Worm (Caenorhabditis elegans) whole organism, L1 larva: ENCODE data around the gene F11E6.11.

Source experiments
- C04F5.9 ChIP-seq: sonication (generic microtip); optimal IDR thresholded peaks from 2 replicates; lab custom pipeline; 2016; ENCODE audit warnings: missing genetic modification characterization, missing compliant biosample characterization
- C16A3.4 ChIP-seq: fragments of 150-350 bp; optimal IDR thresholded peaks from 2 replicates; lab custom pipeline; 2014; ENCODE audit warnings: missing biosample characterization, missing genetic modification characterization
- C34B4.2 ChIP-seq: sonication (generic microtip); optimal IDR thresholded peaks from 2 replicates; lab custom pipeline; 2017; ENCODE audit warnings: mild to moderate bottlenecking, missing genetic modification characterization, missing compliant biosample characterization
- F16B12.6 ChIP-seq: fragments of 150-350 bp; optimal IDR thresholded peaks from 2 replicates; lab custom pipeline; 2014; ENCODE audit warnings: missing biosample characterization, missing genetic modification characterization
- Y116A8C.19 ChIP-seq: sonication (generic microtip); optimal IDR thresholded peaks from 2 replicates; lab custom pipeline; 2016; ENCODE audit warnings: missing compliant biosample characterization, missing genetic modification characterization, borderline replicate concordance
- aly-2 ChIP-seq: fragments of 150-350 bp; optimal IDR thresholded peaks from 2 replicates; lab custom pipeline; 2014; ENCODE audit warnings: missing biosample characterization, missing genetic modification characterization
- ceh-8 ChIP-seq: fragments of 200-800 bp; sonication (Bioruptor generic); optimal IDR thresholded peaks from 2 replicates; lab custom pipeline; 2018; ENCODE audit warnings: mild to moderate bottlenecking, missing genetic modification characterization, moderate library complexity, missing compliant biosample characterization
- ceh-82 ChIP-seq, 3 experiments: fragments of 150-350 bp in 1 of 3; sonication (generic microtip) in 2 of 3; optimal IDR thresholded peaks; 2 replicates each; lab custom pipeline; 2014 to 2017; ENCODE audit warnings: missing biosample characterization in 3 of 3, missing genetic modification characterization in 3 of 3
- ceh-88 ChIP-seq: fragments of 200-800 bp; sonication (Bioruptor generic); IDR thresholded peaks from 2 replicates; pipeline ENCODE4 v1.3.6; 2022; ENCODE audit warnings: missing genetic modification characterization, missing compliant biosample characterization
- egl-27 ChIP-seq, 2 experiments: fragments of 150-350 bp in 1 of 2; sonication (generic microtip); optimal IDR thresholded peaks; 3 replicates each; lab custom pipeline; 2017 to 2018; ENCODE audit warnings: missing biosample characterization in 2 of 2, missing genetic modification characterization in 2 of 2, missing genetic modification reagents in 2 of 2
- elt-2 ChIP-seq: sonication (generic microtip); optimal IDR thresholded peaks from 2 replicates; lab custom pipeline; 2016; ENCODE audit warnings: missing genetic modification characterization, mild to moderate bottlenecking, inconsistent platforms, missing compliant biosample characterization, missing genetic modification reagents
- elt-3 ChIP-seq, 6 experiments: fragments of 150-350 bp in 1 of 6; sonication (generic microtip); optimal IDR thresholded peaks; 2 replicates each; lab custom pipeline; 2017 to 2018; ENCODE audit warnings: missing biosample characterization in 6 of 6, missing genetic modification characterization in 6 of 6, inconsistent platforms in 1 of 6
- ets-5 ChIP-seq: fragments of 200-800 bp; sonication (Bioruptor generic); IDR thresholded peaks from 2 replicates; pipeline ENCODE4 v1.3.6; 2022; ENCODE audit warnings: missing genetic modification characterization, missing compliant biosample characterization
- fkh-4 ChIP-seq: sonication (generic microtip); optimal IDR thresholded peaks from 2 replicates; lab custom pipeline; 2016; ENCODE audit warnings: missing compliant biosample characterization, missing genetic modification characterization, borderline replicate concordance
- grh-1 ChIP-seq: fragments of 200-800 bp; sonication (Bioruptor generic); IDR thresholded peaks from 2 replicates; pipeline ENCODE4 v1.3.6; 2022; ENCODE audit warnings: missing genetic modification reagents, missing genetic modification characterization, missing compliant biosample characterization
- hpl-2 ChIP-seq: fragments of 150-350 bp; optimal IDR thresholded peaks from 2 replicates; lab custom pipeline; 2014; ENCODE audit warnings: missing biosample characterization, missing genetic modification reagents, missing genetic modification characterization
- irx-1 ChIP-seq: sonication (generic microtip); optimal IDR thresholded peaks from 2 replicates; lab custom pipeline; 2016; ENCODE audit warnings: missing genetic modification characterization, missing compliant biosample characterization
- isw-1 ChIP-seq: fragments of 200-800 bp; sonication (Bioruptor generic); IDR thresholded peaks from 2 replicates; pipeline ENCODE4 v1.3.6; 2022; ENCODE audit warnings: missing genetic modification characterization, missing compliant biosample characterization
- lin-15B ChIP-seq: fragments of 150-350 bp; sonication (generic microtip); optimal IDR thresholded peaks from 3 replicates; lab custom pipeline; 2014; ENCODE audit warnings: missing biosample characterization, missing genetic modification characterization
- lin-35 ChIP-seq, 2 experiments: fragments of 150-350 bp; optimal IDR thresholded peaks; 2 replicates each; lab custom pipeline; 2014; ENCODE audit warnings: missing biosample characterization in 2 of 2, missing genetic modification characterization in 2 of 2, missing genetic modification reagents in 2 of 2
- lin-39 ChIP-seq: fragments of 150-350 bp; optimal IDR thresholded peaks from 2 replicates; lab custom pipeline; 2014; ENCODE audit warnings: missing biosample characterization, missing genetic modification reagents, missing genetic modification characterization
- lir-3 ChIP-seq: sonication (generic microtip); optimal IDR thresholded peaks from 2 replicates; lab custom pipeline; 2016; ENCODE audit warnings: mild to moderate bottlenecking, missing genetic modification characterization, moderate library complexity, missing compliant biosample characterization; ENCODE audit not compliant: poor library complexity
- mef-2 ChIP-seq: fragments of 150-350 bp; optimal IDR thresholded peaks from 2 replicates; lab custom pipeline; 2014; ENCODE audit warnings: missing biosample characterization, missing genetic modification characterization
- mep-1 ChIP-seq: fragments of 150-350 bp; optimal IDR thresholded peaks from 2 replicates; lab custom pipeline; 2014; ENCODE audit warnings: missing biosample characterization, missing genetic modification characterization
- nhr-20 ChIP-seq: sonication (generic microtip); optimal IDR thresholded peaks from 2 replicates; lab custom pipeline; 2016; ENCODE audit warnings: mild to moderate bottlenecking, missing genetic modification characterization, missing compliant biosample characterization
- nhr-237 ChIP-seq: fragments of 150-350 bp; optimal IDR thresholded peaks from 2 replicates; lab custom pipeline; 2014; ENCODE audit warnings: missing biosample characterization, missing genetic modification characterization
- nhr-28 ChIP-seq: fragments of 150-350 bp; optimal IDR thresholded peaks from 2 replicates; lab custom pipeline; 2014; ENCODE audit warnings: missing biosample characterization, missing genetic modification characterization
- nhr-47 ChIP-seq: sonication (generic microtip); optimal IDR thresholded peaks from 2 replicates; lab custom pipeline; 2016; ENCODE audit warnings: mild to moderate bottlenecking, missing genetic modification characterization, moderate library complexity, missing compliant biosample characterization
- nhr-71 ChIP-seq: sonication (generic microtip); optimal IDR thresholded peaks from 2 replicates; lab custom pipeline; 2016; ENCODE audit warnings: mild to moderate bottlenecking, missing genetic modification characterization, moderate library complexity, missing compliant biosample characterization
- nhr-76 ChIP-seq: sonication (generic microtip); optimal IDR thresholded peaks from 2 replicates; lab custom pipeline; 2017; ENCODE audit warnings: missing biosample characterization, missing genetic modification characterization
- nhr-77 ChIP-seq: fragments of 150-350 bp; optimal IDR thresholded peaks from 2 replicates; lab custom pipeline; 2014; ENCODE audit warnings: missing biosample characterization, missing genetic modification characterization
- nhr-84 ChIP-seq: sonication (generic microtip); optimal IDR thresholded peaks from 2 replicates; lab custom pipeline; 2017; ENCODE audit warnings: missing biosample characterization, missing genetic modification characterization
- nhr-85 ChIP-seq: sonication (generic microtip); peaks from one replicate; lab custom pipeline; 2016; ENCODE audit warnings: missing genetic modification characterization, inconsistent platforms, missing compliant biosample characterization
- nhr-90 ChIP-seq: sonication (generic microtip); optimal IDR thresholded peaks from 2 replicates; lab custom pipeline; 2016; ENCODE audit warnings: mild to moderate bottlenecking, missing genetic modification characterization, missing compliant biosample characterization; ENCODE audit not compliant: poor library complexity
- pax-3 ChIP-seq: fragments of 200-800 bp; sonication (Bioruptor generic); optimal IDR thresholded peaks from 2 replicates; lab custom pipeline; 2018; ENCODE audit warnings: mild to moderate bottlenecking, missing genetic modification characterization, moderate library complexity, missing compliant biosample characterization
- pqm-1 ChIP-seq: sonication (generic microtip); optimal IDR thresholded peaks from 3 replicates; lab custom pipeline; 2017; ENCODE audit warnings: missing biosample characterization, missing genetic modification characterization
- snpc-4 ChIP-seq: fragments of 150-350 bp; optimal IDR thresholded peaks from 2 replicates; lab custom pipeline; 2014; ENCODE audit warnings: missing biosample characterization, missing genetic modification characterization
- snu-23 ChIP-seq: sonication (generic microtip); optimal IDR thresholded peaks from 2 replicates; lab custom pipeline; 2016; ENCODE audit warnings: missing genetic modification characterization, missing compliant biosample characterization
- sox-4 ChIP-seq: sonication (generic microtip); optimal IDR thresholded peaks from 2 replicates; lab custom pipeline; 2016; ENCODE audit warnings: missing genetic modification characterization, missing compliant biosample characterization
- sptf-1 ChIP-seq: fragments of 150-350 bp; optimal IDR thresholded peaks from 2 replicates; lab custom pipeline; 2014; ENCODE audit warnings: missing biosample characterization, missing genetic modification characterization
- sup-37 ChIP-seq: fragments of 200-800 bp; sonication (Bioruptor generic); optimal IDR thresholded peaks from 2 replicates; lab custom pipeline; 2018; ENCODE audit warnings: mild to moderate bottlenecking, missing genetic modification characterization, missing compliant biosample characterization
- swsn-7 ChIP-seq: sonication (generic microtip); optimal IDR thresholded peaks from 2 replicates; lab custom pipeline; 2016; ENCODE audit warnings: missing genetic modification characterization, missing compliant biosample characterization
- tbx-2 ChIP-seq: sonication (generic microtip); optimal IDR thresholded peaks from 2 replicates; lab custom pipeline; 2016; ENCODE audit warnings: missing genetic modification characterization, missing compliant biosample characterization
- unc-130 ChIP-seq: fragments of 150-350 bp; optimal IDR thresholded peaks from 2 replicates; lab custom pipeline; 2017; ENCODE audit warnings: missing biosample characterization, missing genetic modification characterization, inconsistent platforms
- unc-30 ChIP-seq: sonication (generic microtip); optimal IDR thresholded peaks from 2 replicates; lab custom pipeline; 2017; ENCODE audit warnings: missing biosample characterization, missing genetic modification characterization
- unc-98 ChIP-seq: fragments of 200-800 bp; sonication (Bioruptor generic); IDR thresholded peaks from 2 replicates; pipeline ENCODE4 v1.3.6; 2022; ENCODE audit warnings: missing genetic modification characterization, missing compliant biosample characterization
- xbp-1 ChIP-seq: sonication (generic microtip); optimal IDR thresholded peaks from 2 replicates; lab custom pipeline; 2016; ENCODE audit warnings: missing genetic modification characterization, missing compliant biosample characterization
- zag-1 ChIP-seq: fragments of 150-350 bp; optimal IDR thresholded peaks from 2 replicates; lab custom pipeline; 2014; ENCODE audit warnings: missing biosample characterization, missing genetic modification characterization
- zip-4 ChIP-seq: fragments of 200-800 bp; sonication (Bioruptor generic); optimal IDR thresholded peaks from 2 replicates; lab custom pipeline; 2018; ENCODE audit warnings: mild to moderate bottlenecking, missing genetic modification characterization, moderate library complexity, missing compliant biosample characterization
- ztf-11 ChIP-seq, 2 experiments: sonication (generic microtip); optimal IDR thresholded peaks; 2 replicates each; lab custom pipeline; 2016 to 2017; ENCODE audit warnings: missing genetic modification characterization in 2 of 2, missing biosample characterization in 1 of 2, missing compliant biosample characterization in 1 of 2

The F11E6.11 gene

ce11 chrIV:17413343-17413742 lies 29.3 kb upstream of the F11E6.11 start:
- TF ChIP-seq lin-39 (tag; lab: Kevin White, UChicago) = no peak
- no peak for TF ChIP-seq elt-2 (tag; lab: Kevin White, UChicago)
- TF ChIP-seq nhr-20 (tag; lab: Kevin White, UChicago) = no peak
- no peak for TF ChIP-seq lin-35 (GFP tag; optimal IDR thresholded peaks at IDR 0.05; lab: Kevin White, UChicago)
- TF ChIP-seq grh-1 (GFP tag; lab: Robert Waterston, UW) = no peak
- TF ChIP-seq zag-1 (tag; lab: Kevin White, UChicago) = no peak
- TF ChIP-seq pqm-1 (tag; lab: Kevin White, UChicago) = no peak
- TF ChIP-seq snu-23 (GFP tag; lab: Kevin White, UChicago) = no peak
- TF ChIP-seq snpc-4 (tag; lab: Kevin White, UChicago) = no peak
- no peak for TF ChIP-seq nhr-237 (tag; lab: Kevin White, UChicago)
- no peak for TF ChIP-seq pax-3 (tag; lab: Kevin White, UChicago)
- TF ChIP-seq aly-2 (tag; lab: Kevin White, UChicago) = no peak
- no peak for TF ChIP-seq lir-3 (tag; lab: Kevin White, UChicago)
- no peak for TF ChIP-seq mef-2 (tag; lab: Kevin White, UChicago)
- TF ChIP-seq C16A3.4 (tag; lab: Kevin White, UChicago) = no peak
- no peak for TF ChIP-seq zip-4 (GFP tag; lab: Kevin White, UChicago)

ce11 chrIV:17417723-17418122 lies 24.9 kb upstream of the F11E6.11 start, which contains the start of gene npr-26:
TSS of gene npr-26 (minus strand) at chrIV:17417823.
- TF ChIP-seq C34B4.2 (tag; lab: Kevin White, UChicago) = no peak
- TF ChIP-seq ceh-88 (GFP tag; lab: Robert Waterston, UW) = no peak
- no peak for TF ChIP-seq nhr-90 (tag; lab: Kevin White, UChicago)

- TF ChIP-seq C04F5.9 (tag; lab: Kevin White, UChicago) (no peak), ets-5 (no peak), sox-4 (no peak), ceh-82 (tag; optimal IDR thresholded peaks at IDR 0.05; lab: Kevin White, UChicago) (peak in 1 of 3 experiments; percentile 40), unc-130 (tag; lab: Kevin White, UChicago) (no peak), unc-98 (GFP tag; lab: Robert Waterston, UW) (no peak), nhr-84 (tag; lab: Kevin White, UChicago) (no peak), egl-27 (tag; optimal IDR thresholded peaks at IDR 0.05; lab: Kevin White, UChicago) (no peak), nhr-47 (tag; lab: Kevin White, UChicago) (peak; percentile 6), nhr-28 (no peak), sup-37 (no peak), elt-3 (tag; optimal IDR thresholded peaks at IDR 0.05; lab: Kevin White, UChicago) (no peak), snu-23 (GFP tag; lab: Kevin White, UChicago) (peak; percentile 27), hpl-2 (GFP tag; lab: Kevin White, UChicago) (no peak), lin-15B (tag; lab: Kevin White, UChicago) (no peak), ztf-11 (tag; optimal IDR thresholded peaks at IDR 0.05; lab: Kevin White, UChicago) (no peak), pax-3 (tag; lab: Kevin White, UChicago) (no peak), mep-1 (tag; lab: Kevin White, UChicago) (peak; percentile 28), sptf-1 (tag; lab: Kevin White, UChicago) (no peak), Y116A8C.19 (tag; lab: Kevin White, UChicago) (no peak), nhr-76 (no peak), nhr-71 (tag; lab: Kevin White, UChicago) (peak; percentile 37), isw-1 (GFP tag; lab: Robert Waterston, UW) (no peak), F16B12.6 (tag; lab: Kevin White, UChicago) (no peak), irx-1 (tag; lab: Kevin White, UChicago) (no peak), unc-30 (tag; lab: Kevin White, UChicago) (no peak), fkh-4 (tag; lab: Kevin White, UChicago) (no peak), nhr-237 (tag; lab: Kevin White, UChicago) (no peak), swsn-7 (tag; lab: Kevin White, UChicago) (peak; percentile 38), nhr-77 (tag; lab: Kevin White, UChicago) (peak; percentile 40), nhr-85 (tag; lab: Kevin White, UChicago) (no peak), xbp-1 (tag; lab: Kevin White, UChicago) (no peak), ceh-8 (GFP tag; lab: Kevin White, UChicago) (no peak), tbx-2 (tag; lab: Kevin White, UChicago) (no peak), zag-1 (tag; lab: Kevin White, UChicago) (peak; percentile 9), aly-2 (tag; lab: Kevin White, UChicago) (no peak)
These were observed 15.7 kb upstream of the F11E6.11 start for ce11 chrIV:17426970-17427369.
